Fruit fly (Drosophila melanogaster) whole organism, embryonic: ENCODE data around the gene RpS28a.

Source experiments
- Bteb2 ChIP-seq: fragments of 200-800 bp; sonication (Bioruptor generic); optimal IDR thresholded peaks from 2 replicates; lab custom pipeline; 2016; ENCODE audit warnings: missing biosample characterization, missing genetic modification characterization
- CG11085 ChIP-seq: fragments of 200-800 bp; sonication (Bioruptor generic); IDR thresholded peaks from 2 replicates; pipeline ENCODE4 v1.3.6; 2022; ENCODE audit warnings: missing biosample characterization, missing genetic modification characterization
- CG11504 ChIP-seq: fragments of 200-800 bp; sonication (Bioruptor generic); optimal IDR thresholded peaks from 3 replicates; lab custom pipeline; 2019; ENCODE audit warnings: missing biosample characterization, mild to moderate bottlenecking, missing genetic modification characterization, moderate library complexity
- CG12299 ChIP-seq: fragments of 200-800 bp; sonication (Bioruptor generic); optimal IDR thresholded peaks from 2 replicates; lab custom pipeline; 2018; ENCODE audit warnings: missing biosample characterization, mild to moderate bottlenecking, missing genetic modification characterization
- CG13296 ChIP-seq: fragments of 200-800 bp; sonication (Bioruptor generic); optimal IDR thresholded peaks from 3 replicates; lab custom pipeline; 2018; ENCODE audit warnings: missing biosample characterization, mild to moderate bottlenecking, missing genetic modification characterization
- CG14860 ChIP-seq: fragments of 200-800 bp; sonication (Bioruptor generic); IDR thresholded peaks from 3 replicates; pipeline ENCODE4 v1.3.6; 2022; ENCODE audit warnings: missing biosample characterization, missing genetic modification characterization; ENCODE audit not compliant: partially characterized antibody
- CG15073 ChIP-seq: fragments of 200-800 bp; sonication (Bioruptor generic); optimal IDR thresholded peaks from 2 replicates; lab custom pipeline; 2016; ENCODE audit warnings: missing biosample characterization, missing genetic modification characterization
- CG1603 ChIP-seq: fragments of 200-800 bp; sonication (Bioruptor generic); optimal IDR thresholded peaks from 2 replicates; lab custom pipeline; 2019; ENCODE audit warnings: missing biosample characterization, mild to moderate bottlenecking, missing genetic modification characterization, moderate library complexity
- CG16813 ChIP-seq: fragments of 200-800 bp; sonication (Bioruptor generic); IDR thresholded peaks from 3 replicates; pipeline ENCODE4 v1.3.6; 2022; ENCODE audit warnings: missing biosample characterization, missing genetic modification characterization; ENCODE audit not compliant: partially characterized antibody
- CG1792 ChIP-seq: fragments of 200-800 bp; sonication (Bioruptor generic); optimal IDR thresholded peaks from 2 replicates; lab custom pipeline; 2016; ENCODE audit warnings: missing biosample characterization, missing genetic modification characterization
- CG18262 ChIP-seq: fragments of 200-800 bp; optimal IDR thresholded peaks from 3 replicates; lab custom pipeline; 2019; ENCODE audit warnings: missing biosample characterization, mild to moderate bottlenecking, missing genetic modification characterization, moderate library complexity
- CG18619 ChIP-seq: fragments of 200-800 bp; sonication (Bioruptor generic); optimal IDR thresholded peaks from 3 replicates; lab custom pipeline; 2017; ENCODE audit warnings: missing biosample characterization, mild to moderate bottlenecking, missing genetic modification characterization
- CG2116 ChIP-seq: fragments of 200-800 bp; sonication (Bioruptor generic); optimal IDR thresholded peaks from 3 replicates; lab custom pipeline; 2018; ENCODE audit warnings: missing biosample characterization, mild to moderate bottlenecking, missing genetic modification characterization
- CG2120 ChIP-seq: fragments of 200-800 bp; sonication (Bioruptor generic); optimal IDR thresholded peaks from 3 replicates; lab custom pipeline; 2016; ENCODE audit warnings: missing biosample characterization, missing genetic modification characterization
- CG2129 ChIP-seq: fragments of 200-800 bp; sonication (Bioruptor generic); IDR thresholded peaks from 2 replicates; pipeline ENCODE4 v1.3.6; 2022; ENCODE audit warnings: missing biosample characterization, missing genetic modification characterization; ENCODE audit not compliant: partially characterized antibody
- CG30020 ChIP-seq: fragments of 200-800 bp; optimal IDR thresholded peaks from 2 replicates; lab custom pipeline; 2019; ENCODE audit warnings: missing biosample characterization, mild to moderate bottlenecking, missing genetic modification characterization, moderate library complexity
- CG34422 ChIP-seq: fragments of 200-800 bp; sonication (Bioruptor generic); IDR thresholded peaks from 3 replicates; pipeline ENCODE4 v1.3.6; 2022; ENCODE audit warnings: missing biosample characterization, missing genetic modification characterization
- CG5180 ChIP-seq: fragments of 200-800 bp; sonication (Bioruptor generic); optimal IDR thresholded peaks from 3 replicates; lab custom pipeline; 2017; ENCODE audit warnings: missing biosample characterization, missing genetic modification characterization, mild to moderate bottlenecking, moderate library complexity, missing genetic modification reagents
- CG5245 ChIP-seq: fragments of 200-800 bp; sonication (Bioruptor generic); optimal IDR thresholded peaks from 3 replicates; lab custom pipeline; 2016; ENCODE audit warnings: missing biosample characterization, missing genetic modification characterization
- CG6854 ChIP-seq: fragments of 200-800 bp; sonication (Bioruptor generic); optimal IDR thresholded peaks from 3 replicates; lab custom pipeline; 2017; ENCODE audit warnings: missing biosample characterization, mild to moderate bottlenecking, missing genetic modification characterization
- CG7745 ChIP-seq: fragments of 200-800 bp; sonication (Bioruptor generic); optimal IDR thresholded peaks from 2 replicates; lab custom pipeline; 2018; ENCODE audit warnings: missing biosample characterization, mild to moderate bottlenecking, missing genetic modification characterization, moderate library complexity
- CG7963 ChIP-seq: fragments of 200-800 bp; sonication (Bioruptor generic); IDR thresholded peaks from 3 replicates; pipeline ENCODE4 v1.3.6; 2022; ENCODE audit warnings: missing biosample characterization, missing genetic modification characterization; ENCODE audit not compliant: partially characterized antibody
- CG9437 ChIP-seq: fragments of 200-800 bp; sonication (Bioruptor generic); optimal IDR thresholded peaks from 2 replicates; lab custom pipeline; 2018; ENCODE audit warnings: missing biosample characterization, mild to moderate bottlenecking, missing genetic modification characterization
- CTCF ChIP-seq: fragments of 200-800 bp; sonication (Bioruptor generic); optimal IDR thresholded peaks from 2 replicates; lab custom pipeline; 2017; ENCODE audit warnings: missing biosample characterization, mild to moderate bottlenecking, missing genetic modification characterization, moderate library complexity
- Dad ChIP-seq: fragments of 200-800 bp; sonication (Bioruptor generic); optimal IDR thresholded peaks from 3 replicates; lab custom pipeline; 2016; ENCODE audit warnings: missing biosample characterization, missing genetic modification characterization
- ERR ChIP-seq: fragments of 200-800 bp; sonication (Bioruptor generic); optimal IDR thresholded peaks from 2 replicates; lab custom pipeline; 2016; ENCODE audit warnings: missing biosample characterization, missing genetic modification characterization
- Eip74EF ChIP-seq, 2 experiments: fragments of 200-800 bp in 1 of 2; fragments of >200 bp in 1 of 2; sonication (Bioruptor generic) in 1 of 2; optimal IDR thresholded peaks; 2 replicates each; lab custom pipeline; 2017 to 2019; ENCODE audit warnings: missing biosample characterization in 2 of 2, missing genetic modification characterization in 2 of 2, mild to moderate bottlenecking in 1 of 2, moderate library complexity in 1 of 2
- HLH3B ChIP-seq: fragments of 200-800 bp; sonication (Bioruptor generic); IDR thresholded peaks from 2 replicates; pipeline ENCODE4 v1.3.6; 2022; ENCODE audit warnings: missing biosample characterization, missing genetic modification characterization
- HLHmδ ChIP-seq: fragments of 200-800 bp; sonication (Bioruptor generic); optimal IDR thresholded peaks from 2 replicates; lab custom pipeline; 2018; ENCODE audit warnings: missing biosample characterization, mild to moderate bottlenecking, missing genetic modification characterization, moderate library complexity
- Hr51 ChIP-seq, 2 experiments: fragments of 200-800 bp; sonication (Bioruptor generic); optimal IDR thresholded peaks; 2 replicates in 1 of 2; 3 replicates in 1 of 2; lab custom pipeline; 2016 to 2018; ENCODE audit warnings: missing biosample characterization in 2 of 2, missing genetic modification characterization in 2 of 2, mild to moderate bottlenecking in 1 of 2, moderate library complexity in 1 of 2
- Med ChIP-seq: fragments of 200-800 bp; sonication (Bioruptor generic); peaks from one replicate; lab custom pipeline; 2016; ENCODE audit warnings: missing biosample characterization, missing genetic modification characterization, mild to moderate bottlenecking, inconsistent platforms, moderate library complexity
- Pdp1 ChIP-seq, 2 experiments: fragments of 200-800 bp; sonication (Bioruptor generic); optimal IDR thresholded peaks; 3 replicates each; lab custom pipeline; 2016; ENCODE audit warnings: missing biosample characterization in 2 of 2, missing genetic modification characterization in 2 of 2, mild to moderate bottlenecking in 1 of 2, moderate library complexity in 1 of 2
- Scr ChIP-seq: fragments of 200-800 bp; sonication (Bioruptor generic); IDR thresholded peaks from 2 replicates; pipeline ENCODE4 v1.3.6; 2022; ENCODE audit warnings: missing biosample characterization, missing genetic modification characterization; ENCODE audit not compliant: partially characterized antibody
- Sin3A ChIP-seq: fragments of >200 bp; optimal IDR thresholded peaks from 2 replicates; lab custom pipeline; 2018
- amos ChIP-seq: fragments of 200-800 bp; sonication (Bioruptor generic); IDR thresholded peaks from 2 replicates; pipeline ENCODE4 v1.3.6; 2022; ENCODE audit warnings: missing biosample characterization, missing genetic modification characterization; ENCODE audit not compliant: partially characterized antibody
- bbx ChIP-seq: fragments of 200-800 bp; sonication (Bioruptor generic); IDR thresholded peaks from 2 replicates; pipeline ENCODE4 v1.3.6; 2022; ENCODE audit warnings: missing biosample characterization, missing genetic modification characterization; ENCODE audit not compliant: partially characterized antibody
- br ChIP-seq: fragments of >200 bp; optimal IDR thresholded peaks from 2 replicates; lab custom pipeline; 2017
- fd3F ChIP-seq: fragments of 200-800 bp; sonication (Bioruptor generic); optimal IDR thresholded peaks from 2 replicates; lab custom pipeline; 2018; ENCODE audit warnings: missing biosample characterization, mild to moderate bottlenecking, missing genetic modification characterization, moderate library complexity
- gro ChIP-seq: fragments of 200-800 bp; sonication (Bioruptor generic); optimal IDR thresholded peaks from 2 replicates; lab custom pipeline; 2016; ENCODE audit warnings: missing biosample characterization, missing genetic modification characterization
- inv ChIP-seq: fragments of 200-800 bp; sonication (Bioruptor generic); IDR thresholded peaks from 2 replicates; pipeline ENCODE4 v1.3.6; 2022; ENCODE audit warnings: missing biosample characterization, missing genetic modification characterization; ENCODE audit not compliant: partially characterized antibody
- lbe ChIP-seq: fragments of 200-800 bp; sonication (Bioruptor generic); optimal IDR thresholded peaks from 2 replicates; lab custom pipeline; 2016; ENCODE audit warnings: missing biosample characterization, mild to moderate bottlenecking, missing genetic modification characterization
- nau ChIP-seq: fragments of 200-800 bp; sonication (Bioruptor generic); optimal IDR thresholded peaks from 3 replicates; lab custom pipeline; 2017; ENCODE audit warnings: missing biosample characterization, mild to moderate bottlenecking, missing genetic modification characterization, missing genetic modification reagents
- pan ChIP-seq, 4 experiments: fragments of >200 bp in 3 of 4; fragments of 200-800 bp in 1 of 4; sonication (Bioruptor generic) in 1 of 4; optimal IDR thresholded peaks in 3 of 4; IDR thresholded peaks in 1 of 4; 2 replicates each; pipeline versions ENCODE4 v1.3.6 to Lab custom; 2017 to 2022; ENCODE audit warnings: missing biosample characterization in 2 of 4, missing genetic modification characterization in 2 of 4, mixed read lengths in 1 of 4
- pzg ChIP-seq: fragments of 200-800 bp; sonication (Bioruptor generic); optimal IDR thresholded peaks from 3 replicates; lab custom pipeline; 2018; ENCODE audit warnings: missing biosample characterization, mild to moderate bottlenecking, missing genetic modification characterization, moderate library complexity
- row ChIP-seq: fragments of 200-800 bp; sonication (Bioruptor generic); IDR thresholded peaks from 3 replicates; pipeline ENCODE4 v1.3.6; 2022; ENCODE audit warnings: missing biosample characterization, missing genetic modification characterization
- sens ChIP-seq: fragments of 200-800 bp; sonication (Bioruptor generic); peaks from one replicate; lab custom pipeline; 2016; ENCODE audit warnings: missing biosample characterization, missing genetic modification characterization
- sqz ChIP-seq: fragments of 200-800 bp; sonication (Bioruptor generic); optimal IDR thresholded peaks from 3 replicates; lab custom pipeline; 2018; ENCODE audit warnings: missing biosample characterization, mild to moderate bottlenecking, missing genetic modification characterization
- tx ChIP-seq: fragments of 200-800 bp; sonication (Bioruptor generic); optimal IDR thresholded peaks from 2 replicates; lab custom pipeline; 2016; ENCODE audit warnings: missing biosample characterization, missing genetic modification characterization
- zen2 ChIP-seq: fragments of 200-800 bp; sonication (Bioruptor generic); IDR thresholded peaks from 3 replicates; pipeline ENCODE4 v1.3.6; 2022; ENCODE audit warnings: missing biosample characterization, missing genetic modification characterization; ENCODE audit not compliant: partially characterized antibody
- zfh2 ChIP-seq: fragments of 200-800 bp; sonication (Bioruptor generic); optimal IDR thresholded peaks from 2 replicates; lab custom pipeline; 2016; ENCODE audit warnings: missing biosample characterization, missing genetic modification characterization

The RpS28a gene

dm6 chr3R:29995035-29995434 lies 27.4 kb downstream of the RpS28a start, which contains the start of the genes CG7903 and Sas-6 (continued):
- TF ChIP-seq CG7963 (GFP tag; lab: Robert Waterston, UW) (peak; percentile 71; the same call in 2 of the 3 replicates), CG14860 (GFP tag; lab: Robert Waterston, UW) (peak; percentile 61), bbx (peak; percentile 77), CG11504 (tag; lab: Kevin White, UChicago) (no peak), CG18262 (tag; lab: Kevin White, UChicago) (no peak), CG16813 (GFP tag; lab: Robert Waterston, UW) (peak; percentile 69), tx (no peak), CG1603 (tag; lab: Kevin White, UChicago) (peak; percentile 31), row (GFP tag; lab: Robert Waterston, UW) (peak; percentile 32; the same call in 1 of the 3 replicates), HLHmδ (GFP tag; lab: Kevin White, UChicago) (no peak), CG15073 (GFP tag; lab: Kevin White, UChicago) (no peak), amos (GFP tag; lab: Robert Waterston, UW) (peak; percentile 78), ERR (GFP tag; lab: Kevin White, UChicago) (no peak), Eip74EF (GFP tag; optimal IDR thresholded peaks at IDR 0.05; lab: Kevin White, UChicago) (no peak), sens (GFP tag; lab: Kevin White, UChicago) (no peak), fd3F (no peak), zfh2 (GFP tag; lab: Kevin White, UChicago) (no peak), CG12299 (tag; lab: Kevin White, UChicago) (no peak), CG2129 (peak; percentile 22; the same call in 1 of the 2 replicates), CG1792 (no peak), Sin3A (lab: Kevin White, UChicago) (peak; percentile 63), CG34422 (GFP tag; lab: Robert Waterston, UW) (0 out of 3 replicates have a peak, but pooled peaks have one; percentile 40), inv (GFP tag; lab: Robert Waterston, UW) (peak; percentile 66; the same call in 1 of the 2 replicates), CG2120 (GFP tag; lab: Kevin White, UChicago) (no peak), CG11085 (GFP tag; lab: Robert Waterston, UW) (no peak), nau (GFP tag; lab: Kevin White, UChicago) (no peak), CTCF (no peak), zen2 (GFP tag; lab: Robert Waterston, UW) (peak; percentile 48; the same call in 1 of the 3 replicates), lbe (GFP tag; lab: Kevin White, UChicago) (no peak), sqz (no peak), pan (optimal IDR thresholded peaks at IDR 0.05; lab: Kevin White, UChicago) (no peak), pan (GFP tag; optimal IDR thresholded peaks at IDR 0.05 in 1 of 2, IDR thresholded peaks at IDR 0.05 in 1 of 2) (no peak), HLH3B (GFP tag; lab: Robert Waterston, UW) (no peak), Med (peak; percentile 79), CG18619 (GFP tag; lab: Kevin White, UChicago) (no peak), CG2116 (GFP tag; lab: Kevin White, UChicago) (peak; percentile 92), CG5245 (GFP tag; lab: Kevin White, UChicago) (no peak), Scr (GFP tag; lab: Robert Waterston, UW) (peak; percentile 75), gro (GFP tag; lab: Kevin White, UChicago) (no peak), CG6854 (GFP tag; lab: Kevin White, UChicago) (no peak), CG5180 (GFP tag; lab: Kevin White, UChicago) (no peak), Hr51 (GFP tag; optimal IDR thresholded peaks at IDR 0.05; lab: Kevin White, UChicago) (no peak), Dad (GFP tag; lab: Kevin White, UChicago) (no peak), CG7745 (tag; lab: Kevin White, UChicago) (no peak), CG9437 (no peak), Pdp1 (GFP tag; optimal IDR thresholded peaks at IDR 0.05; lab: Kevin White, UChicago) (no peak), CG30020 (tag; lab: Kevin White, UChicago) (no peak), pzg (GFP tag; lab: Kevin White, UChicago) (peak; percentile 74), CG13296 (GFP tag; lab: Kevin White, UChicago) (no peak), Bteb2 (GFP tag; lab: Kevin White, UChicago) (no peak), br (lab: Kevin White, UChicago) (no peak)
